Fruit fly (Drosophila melanogaster) whole organism, embryonic: ENCODE measurements around the gene Cln7.

Experiments
- BtbVII ChIP-seq: fragments of 200-800 bp; sonication (Bioruptor generic); optimal IDR thresholded peaks from 3 replicates; lab custom pipeline; 2017; ENCODE audit warnings: missing biosample characterization, mild to moderate bottlenecking, missing genetic modification characterization
- CG10366 ChIP-seq: fragments of 200-800 bp; sonication (Bioruptor generic); IDR thresholded peaks from 2 replicates; pipeline ENCODE4 v1.3.6; 2022; ENCODE audit warnings: missing biosample characterization, missing genetic modification characterization
- CG10543 ChIP-seq: fragments of 200-800 bp; sonication (Bioruptor generic); optimal IDR thresholded peaks from 3 replicates; lab custom pipeline; 2017; ENCODE audit warnings: missing biosample characterization, mild to moderate bottlenecking, missing genetic modification characterization, moderate library complexity
- CG10979 ChIP-seq: fragments of 200-800 bp; sonication (Bioruptor generic); optimal IDR thresholded peaks from 2 replicates; lab custom pipeline; 2018; ENCODE audit warnings: missing biosample characterization, mild to moderate bottlenecking, missing genetic modification characterization, moderate library complexity
- CG1233 ChIP-seq: fragments of 200-800 bp; sonication (Bioruptor generic); optimal IDR thresholded peaks from 4 replicates; lab custom pipeline; 2018; ENCODE audit warnings: missing biosample characterization, mild to moderate bottlenecking, missing genetic modification characterization
- CG13624 ChIP-seq: fragments of 200-800 bp; sonication (Bioruptor generic); optimal IDR thresholded peaks from 2 replicates; lab custom pipeline; 2016; ENCODE audit warnings: missing biosample characterization, missing genetic modification characterization
- CG13775 ChIP-seq: fragments of 200-800 bp; sonication (Bioruptor generic); optimal IDR thresholded peaks from 3 replicates; lab custom pipeline; 2017; ENCODE audit warnings: missing biosample characterization, mild to moderate bottlenecking, missing genetic modification characterization
- CG13894 ChIP-seq: fragments of 200-800 bp; sonication (Bioruptor generic); optimal IDR thresholded peaks from 3 replicates; lab custom pipeline; 2018; ENCODE audit warnings: missing biosample characterization, mild to moderate bottlenecking, missing genetic modification characterization, moderate library complexity
- CG15514 ChIP-seq: fragments of 200-800 bp; sonication (Bioruptor generic); optimal IDR thresholded peaks from 3 replicates; lab custom pipeline; 2017; ENCODE audit warnings: missing biosample characterization, missing genetic modification characterization, mild to moderate bottlenecking, moderate library complexity, missing genetic modification reagents
- CG16815 ChIP-seq: fragments of 200-800 bp; sonication (Bioruptor generic); optimal IDR thresholded peaks from 3 replicates; lab custom pipeline; 2017; ENCODE audit warnings: missing biosample characterization, mild to moderate bottlenecking, missing genetic modification characterization
- CG17385 ChIP-seq: fragments of 200-800 bp; sonication (Bioruptor generic); optimal IDR thresholded peaks from 3 replicates; lab custom pipeline; 2018; ENCODE audit warnings: missing biosample characterization, mild to moderate bottlenecking, missing genetic modification characterization
- CG2712 ChIP-seq: fragments of 200-800 bp; optimal IDR thresholded peaks from 3 replicates; lab custom pipeline; 2019; ENCODE audit warnings: missing biosample characterization, mild to moderate bottlenecking, missing genetic modification characterization, moderate library complexity
- CG4707 ChIP-seq: fragments of 200-800 bp; sonication (Bioruptor generic); optimal IDR thresholded peaks from 2 replicates; lab custom pipeline; 2018; ENCODE audit warnings: missing biosample characterization, mild to moderate bottlenecking, missing genetic modification characterization, moderate library complexity
- CG9727 ChIP-seq: fragments of 200-800 bp; sonication (Bioruptor generic); optimal IDR thresholded peaks from 3 replicates; lab custom pipeline; 2017; ENCODE audit warnings: missing biosample characterization, mild to moderate bottlenecking, missing genetic modification characterization
- Fer1 ChIP-seq: fragments of 200-800 bp; sonication (Bioruptor generic); optimal IDR thresholded peaks from 2 replicates; lab custom pipeline; 2017; ENCODE audit warnings: missing biosample characterization, mild to moderate bottlenecking, missing genetic modification characterization
- HLH54F ChIP-seq: fragments of 200-800 bp; sonication (Bioruptor generic); optimal IDR thresholded peaks from 3 replicates; lab custom pipeline; 2016; ENCODE audit warnings: missing biosample characterization, missing genetic modification characterization
- Hand ChIP-seq: fragments of 200-800 bp; sonication (Bioruptor generic); optimal IDR thresholded peaks from 2 replicates; lab custom pipeline; 2017; ENCODE audit warnings: mild to moderate bottlenecking, missing biosample characterization, missing genetic modification reagents, missing genetic modification characterization
- Hr78 ChIP-seq, 2 experiments: fragments of 200-800 bp in 1 of 2; fragments of >200 bp in 1 of 2; sonication (Bioruptor generic) in 1 of 2; optimal IDR thresholded peaks; 2 replicates each; lab custom pipeline; 2017 to 2019; ENCODE audit warnings: missing biosample characterization in 2 of 2, missing genetic modification characterization in 2 of 2, mild to moderate bottlenecking in 1 of 2, moderate library complexity in 1 of 2
- MTF-1 ChIP-seq: fragments of 200-800 bp; sonication (Bioruptor generic); optimal IDR thresholded peaks from 2 replicates; lab custom pipeline; 2018; ENCODE audit warnings: missing biosample characterization, mild to moderate bottlenecking, missing genetic modification characterization, borderline replicate concordance
- Med ChIP-seq: fragments of 200-800 bp; sonication (Bioruptor generic); peaks from one replicate; lab custom pipeline; 2016; ENCODE audit warnings: missing biosample characterization, missing genetic modification characterization, mild to moderate bottlenecking, inconsistent platforms, moderate library complexity
- Nf-YB ChIP-seq: fragments of 200-800 bp; sonication (Bioruptor generic); optimal IDR thresholded peaks from 3 replicates; lab custom pipeline; 2019; ENCODE audit warnings: missing biosample characterization, mild to moderate bottlenecking, missing genetic modification characterization, moderate library complexity
- Nf-YC ChIP-seq: fragments of 200-800 bp; optimal IDR thresholded peaks from 3 replicates; lab custom pipeline; 2019; ENCODE audit warnings: missing biosample characterization, mild to moderate bottlenecking, missing genetic modification characterization, moderate library complexity
- Optix ChIP-seq: fragments of 200-800 bp; sonication (Bioruptor generic); IDR thresholded peaks from 3 replicates; pipeline ENCODE4 v1.3.6; 2022; ENCODE audit warnings: missing biosample characterization, missing genetic modification characterization
- Rfx ChIP-seq: fragments of 200-800 bp; sonication (Bioruptor generic); IDR thresholded peaks from 2 replicates; pipeline ENCODE4 v1.3.6; 2022; ENCODE audit warnings: missing biosample characterization, missing genetic modification characterization
- Trl ChIP-seq, 3 experiments: fragments of >200 bp in 2 of 3; fragments of 200-800 bp in 1 of 3; sonication (Bioruptor generic) in 1 of 3; optimal IDR thresholded peaks; 2 replicates in 1 of 3; 3 replicates in 2 of 3; lab custom pipeline; 2016 to 2017; ENCODE audit warnings: missing biosample characterization in 1 of 3, missing genetic modification characterization in 1 of 3
- Xrp1 ChIP-seq: fragments of 200-800 bp; sonication (Bioruptor generic); IDR thresholded peaks from 2 replicates; pipeline ENCODE4 v1.3.6; 2022; ENCODE audit warnings: missing biosample characterization, missing genetic modification characterization
- ap ChIP-seq: fragments of 200-800 bp; sonication (Bioruptor generic); IDR thresholded peaks from 2 replicates; pipeline ENCODE4 v1.3.6; 2022; ENCODE audit warnings: missing biosample characterization, missing genetic modification characterization
- bab2 ChIP-seq: fragments of 200-800 bp; sonication (Bioruptor generic); optimal IDR thresholded peaks from 2 replicates; lab custom pipeline; 2016; ENCODE audit warnings: missing biosample characterization, missing genetic modification characterization
- chinmo ChIP-seq: fragments of 200-800 bp; sonication (Bioruptor generic); IDR thresholded peaks from 4 replicates; pipeline ENCODE4 v1.3.6; 2022; ENCODE audit warnings: missing biosample characterization, missing genetic modification characterization; ENCODE audit not compliant: partially characterized antibody
- crol ChIP-seq: fragments of 200-800 bp; sonication (Bioruptor generic); IDR thresholded peaks from 2 replicates; pipeline ENCODE4 v1.3.6; 2022; ENCODE audit warnings: missing biosample characterization, missing genetic modification characterization
- cwo ChIP-seq: fragments of 200-800 bp; sonication (Bioruptor generic); optimal IDR thresholded peaks from 3 replicates; lab custom pipeline; 2017; ENCODE audit warnings: missing biosample characterization, missing genetic modification characterization, mild to moderate bottlenecking, moderate library complexity, missing genetic modification reagents
- dimm ChIP-seq: fragments of 200-800 bp; sonication (Bioruptor generic); IDR thresholded peaks from 2 replicates; pipeline ENCODE4 v1.3.6; 2022; ENCODE audit warnings: missing biosample characterization, missing genetic modification characterization
- dmrt99B ChIP-seq: fragments of 200-800 bp; sonication (Bioruptor generic); optimal IDR thresholded peaks from 2 replicates; lab custom pipeline; 2018; ENCODE audit warnings: missing biosample characterization, mild to moderate bottlenecking, missing genetic modification characterization, moderate library complexity
- exex ChIP-seq: fragments of 200-800 bp; sonication (Bioruptor generic); optimal IDR thresholded peaks from 4 replicates; lab custom pipeline; 2018; ENCODE audit warnings: missing biosample characterization, mild to moderate bottlenecking, missing genetic modification characterization, moderate library complexity
- grn ChIP-seq: fragments of 200-800 bp; sonication (Bioruptor generic); optimal IDR thresholded peaks from 3 replicates; lab custom pipeline; 2017; ENCODE audit warnings: missing biosample characterization, missing genetic modification characterization
- ham ChIP-seq: fragments of 200-800 bp; sonication (Bioruptor generic); IDR thresholded peaks from 2 replicates; pipeline ENCODE4 v1.3.6; 2022; ENCODE audit warnings: missing biosample characterization, missing genetic modification characterization
- lab ChIP-seq: fragments of 200-800 bp; sonication (Bioruptor generic); optimal IDR thresholded peaks from 3 replicates; lab custom pipeline; 2017; ENCODE audit warnings: missing biosample characterization, missing genetic modification characterization, mild to moderate bottlenecking, moderate library complexity, missing genetic modification reagents
- lmd ChIP-seq: fragments of 200-800 bp; sonication (Bioruptor generic); IDR thresholded peaks from 2 replicates; pipeline ENCODE4 v1.3.6; 2022; ENCODE audit warnings: missing biosample characterization, missing genetic modification characterization
- nerfin-2 ChIP-seq: fragments of 200-800 bp; sonication (Bioruptor generic); IDR thresholded peaks from 2 replicates; pipeline ENCODE4 v1.3.6; 2022; ENCODE audit warnings: missing biosample characterization, missing genetic modification characterization; ENCODE audit not compliant: partially characterized antibody
- nom ChIP-seq: fragments of 200-800 bp; sonication (Bioruptor generic); optimal IDR thresholded peaks from 2 replicates; lab custom pipeline; 2017; ENCODE audit warnings: missing biosample characterization, missing genetic modification characterization, mild to moderate bottlenecking, moderate library complexity, missing genetic modification reagents
- org-1 ChIP-seq: fragments of 200-800 bp; sonication (Bioruptor generic); optimal IDR thresholded peaks from 2 replicates; lab custom pipeline; 2017; ENCODE audit warnings: missing biosample characterization, missing genetic modification characterization
- pfk ChIP-seq: fragments of 200-800 bp; sonication (Bioruptor generic); optimal IDR thresholded peaks from 2 replicates; lab custom pipeline; 2018; ENCODE audit warnings: missing biosample characterization, mild to moderate bottlenecking, missing genetic modification characterization, moderate library complexity
- phol ChIP-seq: fragments of 200-800 bp; sonication (Bioruptor generic); optimal IDR thresholded peaks from 3 replicates; lab custom pipeline; 2018; ENCODE audit warnings: missing biosample characterization, mild to moderate bottlenecking, missing genetic modification characterization, moderate library complexity
- sd ChIP-seq: fragments of 200-800 bp; sonication (Bioruptor generic); optimal IDR thresholded peaks from 3 replicates; lab custom pipeline; 2018; ENCODE audit warnings: missing biosample characterization, mild to moderate bottlenecking, missing genetic modification characterization, moderate library complexity
- tap ChIP-seq: fragments of 200-800 bp; optimal IDR thresholded peaks from 3 replicates; lab custom pipeline; 2019; ENCODE audit warnings: missing biosample characterization, mild to moderate bottlenecking, missing genetic modification characterization, moderate library complexity
- twi ChIP-seq: fragments of 200-800 bp; optimal IDR thresholded peaks from 2 replicates; lab custom pipeline; 2019; ENCODE audit warnings: missing biosample characterization, mild to moderate bottlenecking, missing genetic modification characterization, moderate library complexity

Gene Cln7

DNA sequence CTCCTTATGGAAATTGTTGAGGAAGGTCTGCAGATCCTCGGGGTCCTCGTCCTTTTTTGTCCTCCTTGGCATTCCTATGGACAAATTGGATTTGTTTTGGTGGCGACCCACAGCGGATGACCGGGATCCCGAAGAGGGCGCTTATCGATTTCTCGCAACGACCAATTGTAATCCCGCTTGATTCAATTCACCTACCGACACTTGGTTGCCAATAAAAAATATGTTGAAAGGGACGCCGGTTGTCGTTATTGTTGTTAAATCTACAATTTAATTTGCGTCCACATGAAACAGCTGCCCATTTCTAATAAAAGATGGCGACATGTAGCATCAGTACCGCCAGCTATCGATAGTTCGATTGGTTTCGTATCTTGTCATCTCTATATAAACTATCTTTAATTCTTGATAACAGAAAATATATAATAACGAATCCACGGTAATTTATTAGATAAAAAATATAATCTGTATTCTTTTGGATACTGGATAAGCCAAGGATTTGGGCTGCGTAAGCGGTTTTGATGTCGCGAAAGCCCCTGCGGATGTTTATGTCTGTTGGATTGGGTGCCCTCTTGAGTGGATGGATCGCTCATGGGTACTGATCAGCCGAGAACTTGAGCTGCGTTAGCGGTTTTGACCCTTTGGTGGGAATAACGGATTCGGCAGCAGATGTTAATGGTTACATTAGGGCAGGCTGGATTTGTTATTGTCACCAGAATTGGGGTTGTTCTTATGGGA, 11.6 kb upstream of the Cln7 start, which contains the start of gene CTCF (continued):
- peak; percentile 52; the same call in 1 of the 2 replicates for TF ChIP-seq lmd (GFP tag; lab: Robert Waterston, UW)
- peak; percentile 95 for TF ChIP-seq CG15514 (GFP tag; lab: Kevin White, UChicago)
- TF ChIP-seq CG9727 (GFP tag; lab: Kevin White, UChicago), result peak; percentile 55
- no peak for TF ChIP-seq CG4707 (GFP tag; lab: Kevin White, UChicago)

DNA sequence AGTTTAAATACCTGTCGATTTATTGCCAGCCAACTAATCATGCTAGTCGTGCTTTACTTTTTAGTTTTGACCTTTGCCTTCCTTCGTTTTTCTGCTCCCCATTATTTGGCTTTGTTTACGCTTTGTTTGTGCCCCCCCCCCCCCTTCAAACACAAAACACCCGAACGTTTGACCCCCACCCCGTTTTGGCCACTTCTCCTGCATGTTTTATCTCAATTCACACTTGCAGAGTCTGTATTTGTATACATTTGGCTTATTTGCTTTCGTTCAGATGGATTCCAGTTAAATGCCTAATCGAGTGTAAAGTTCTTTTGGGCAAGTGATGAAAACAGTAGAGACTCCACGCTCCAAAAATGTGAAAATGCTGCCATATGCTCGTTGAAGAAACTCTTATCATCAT, 4.3 kb upstream of the Cln7 start:
- TF ChIP-seq Xrp1 (GFP tag; lab: Robert Waterston, UW) (no peak), bab2 (GFP tag; lab: Kevin White, UChicago) (no peak), CG13775 (no peak), Hr78 (GFP tag; optimal IDR thresholded peaks at IDR 0.05; lab: Kevin White, UChicago) (peak in 1 of 2 experiments; percentile 70), Rfx (GFP tag; lab: Robert Waterston, UW) (peak; percentile 41; the same call in 1 of the 2 replicates), sd (tag; lab: Kevin White, UChicago) (peak; percentile 37), CG10979 (no peak), CG16815 (GFP tag; lab: Kevin White, UChicago) (no peak), CG10366 (GFP tag; lab: Robert Waterston, UW) (no peak), dimm (no peak), CG2712 (tag; lab: Kevin White, UChicago) (no peak), crol (GFP tag; lab: Robert Waterston, UW) (peak; percentile 82), Nf-YC (tag; lab: Kevin White, UChicago) (peak; percentile 4), lab (GFP tag; lab: Kevin White, UChicago) (peak; percentile 57), CG10543 (GFP tag; lab: Kevin White, UChicago) (peak; percentile 40), ham (no peak), Trl (optimal IDR thresholded peaks at IDR 0.05; lab: Kevin White, UChicago) (no peak), Trl (GFP tag; optimal IDR thresholded peaks at IDR 0.05; lab: Kevin White, UChicago) (no peak), exex (tag; lab: Kevin White, UChicago) (peak; percentile 34), grn (GFP tag; lab: Kevin White, UChicago) (no peak), CG17385 (no peak), Fer1 (GFP tag; lab: Kevin White, UChicago) (peak; percentile 7), Optix (GFP tag; lab: Robert Waterston, UW) (no peak), Nf-YB (no peak), CG13894 (tag; lab: Kevin White, UChicago) (peak; percentile 0), HLH54F (GFP tag; lab: Kevin White, UChicago) (no peak), BtbVII (peak; percentile 24), MTF-1 (GFP tag; lab: Kevin White, UChicago) (no peak), Med (GFP tag; lab: Kevin White, UChicago) (peak; percentile 36), nerfin-2 (no peak), org-1 (peak; percentile 56), cwo (peak; percentile 21), chinmo (GFP tag; lab: Robert Waterston, UW) (0 out of 4 replicates have a peak, but pooled peaks have one; percentile 33), nom (GFP tag; lab: Kevin White, UChicago) (no peak), twi (tag; lab: Kevin White, UChicago) (peak; percentile 21), CG13624 (GFP tag; lab: Kevin White, UChicago) (no peak), dmrt99B (tag; lab: Kevin White, UChicago) (no peak), phol (no peak), CG1233 (GFP tag; lab: Kevin White, UChicago) (peak; percentile 18), Hand (GFP tag; lab: Kevin White, UChicago) (peak; percentile 47), pfk (GFP tag; lab: Kevin White, UChicago) (no peak), ap (GFP tag; lab: Robert Waterston, UW) (no peak), tap (no peak)
